Worm (Caenorhabditis elegans) whole organism, L4 larva: ENCODE results near the gene srw-122.

Experiments used
- T20F7.1 ChIP-seq: fragments of 200-800 bp; sonication (Bioruptor generic); optimal IDR thresholded peaks from 2 replicates; lab custom pipeline; 2018; ENCODE audit warnings: mild to moderate bottlenecking, missing genetic modification characterization, missing compliant biosample characterization
- aly-2 ChIP-seq: sonication (generic microtip); optimal IDR thresholded peaks from 2 replicates; lab custom pipeline; 2018; ENCODE audit warnings: missing biosample characterization, missing genetic modification characterization
- ceh-62 ChIP-seq: sonication (generic microtip); optimal IDR thresholded peaks from 2 replicates; lab custom pipeline; 2017; ENCODE audit warnings: missing biosample characterization, missing genetic modification characterization
- lin-1 ChIP-seq: fragments of 200-800 bp; sonication (Bioruptor generic); IDR thresholded peaks from 2 replicates; pipeline ENCODE4 v1.3.6; 2022; ENCODE audit warnings: missing genetic modification reagents, missing genetic modification characterization, missing compliant biosample characterization
- lin-13 ChIP-seq: fragments of 150-350 bp; optimal IDR thresholded peaks from 2 replicates; lab custom pipeline; 2014; ENCODE audit warnings: missing biosample characterization, missing genetic modification reagents, missing genetic modification characterization
- lin-39 ChIP-seq: fragments of 150-350 bp; optimal IDR thresholded peaks from 2 replicates; lab custom pipeline; 2014; ENCODE audit warnings: missing biosample characterization, missing genetic modification reagents, missing genetic modification characterization
- lsy-2 ChIP-seq, 2 experiments: fragments of 150-350 bp in 1 of 2; sonication (generic microtip) in 1 of 2; optimal IDR thresholded peaks; 2 replicates each; lab custom pipeline; 2014 to 2017; ENCODE audit warnings: missing biosample characterization in 2 of 2, missing genetic modification characterization in 2 of 2
- nhr-111 ChIP-seq: fragments of 200-800 bp; sonication (Bioruptor generic); optimal IDR thresholded peaks from 2 replicates; lab custom pipeline; 2018; ENCODE audit warnings: mild to moderate bottlenecking, missing genetic modification characterization, missing compliant biosample characterization
- nhr-6 ChIP-seq: fragments of 150-350 bp; optimal IDR thresholded peaks from 2 replicates; lab custom pipeline; 2014; ENCODE audit warnings: missing biosample characterization, missing genetic modification characterization
- pha-4 ChIP-seq, 2 experiments: fragments of 150-350 bp in 1 of 2; fragments of 200-800 bp in 1 of 2; sonication (Bioruptor generic) in 1 of 2; IDR thresholded peaks in 1 of 2; optimal IDR thresholded peaks in 1 of 2; 2 replicates each; pipeline versions ENCODE4 v1.3.6 to Lab custom; 2014 to 2022; ENCODE audit warnings: missing genetic modification characterization in 2 of 2, missing genetic modification reagents in 2 of 2, missing biosample characterization in 1 of 2, missing compliant biosample characterization in 1 of 2
- saeg-2 ChIP-seq: fragments of 200-800 bp; sonication (Bioruptor generic); IDR thresholded peaks from 2 replicates; pipeline ENCODE4 v1.3.6; 2022; ENCODE audit warnings: missing genetic modification reagents, missing genetic modification characterization, missing compliant biosample characterization
- snpc-1.2 ChIP-seq: fragments of 200-800 bp; sonication (Bioruptor generic); IDR thresholded peaks from 2 replicates; pipeline ENCODE4 v1.3.6; 2022; ENCODE audit warnings: missing genetic modification reagents, missing genetic modification characterization, missing compliant biosample characterization
- tra-1 ChIP-seq: fragments of 200-800 bp; sonication (Bioruptor generic); IDR thresholded peaks from 2 replicates; pipeline ENCODE4 v1.3.6; 2022; ENCODE audit warnings: missing genetic modification reagents, missing genetic modification characterization, missing compliant biosample characterization
- unc-62 ChIP-seq, 3 experiments: fragments of 150-350 bp in 1 of 3; sonication (generic microtip); optimal IDR thresholded peaks in 2 of 3; peaks in 1 of 3; 1 replicate in 1 of 3; 2 replicates in 2 of 3; lab custom pipeline; 2014 to 2017; ENCODE audit warnings: missing biosample characterization in 3 of 3, missing genetic modification characterization in 3 of 3, missing genetic modification reagents in 3 of 3, missing genotype in 1 of 3

ce11 chrV:2964786-2965185, 12.8 kb upstream of the srw-122 start, which contains the start of gene srh-88:
- TF ChIP-seq T20F7.1: no peak
- TF ChIP-seq aly-2 (tag; lab: Kevin White, UChicago): no peak
- no peak for TF ChIP-seq lsy-2 (tag; optimal IDR thresholded peaks at IDR 0.05; lab: Kevin White, UChicago)
- TF ChIP-seq pha-4 (GFP tag; IDR thresholded peaks at IDR 0.05; lab: Robert Waterston, UW): no peak
- TF ChIP-seq pha-4 (tag; optimal IDR thresholded peaks at IDR 0.05; lab: Kevin White, UChicago): no peak
- TF ChIP-seq snpc-1.2 (GFP tag; lab: Robert Waterston, UW): no peak
- TF ChIP-seq ceh-62 (tag; lab: Kevin White, UChicago): no peak
- TF ChIP-seq unc-62 (GFP tag; optimal IDR thresholded peaks at IDR 0.05 in 1 of 2; lab: Kevin White, UChicago): no peak
- TF ChIP-seq unc-62 (tag; optimal IDR thresholded peaks at IDR 0.05; lab: Kevin White, UChicago): no peak
- TF ChIP-seq lin-13 (GFP tag; lab: Kevin White, UChicago): no peak
- no peak for TF ChIP-seq tra-1
- TF ChIP-seq nhr-6 (tag; lab: Kevin White, UChicago): no peak
- no peak for TF ChIP-seq saeg-2 (GFP tag; lab: Robert Waterston, UW)
- TF ChIP-seq lin-1 (GFP tag; lab: Robert Waterston, UW): no peak
- no peak for TF ChIP-seq lin-39 (tag; lab: Kevin White, UChicago)
- TF ChIP-seq nhr-111 (GFP tag; lab: Kevin White, UChicago): no peak
